Fruit fly (Drosophila melanogaster) whole organism, embryonic: Measurements from ENCODE around the gene CG14054.

Experiments
- BEAF-32 ChIP-seq: fragments of 200-800 bp; sonication (Bioruptor generic); optimal IDR thresholded peaks from 3 replicates; lab custom pipeline; 2017; ENCODE audit warnings: missing biosample characterization, missing genetic modification characterization, mild to moderate bottlenecking, moderate library complexity, missing genetic modification reagents
- CG10209 ChIP-seq: fragments of 200-800 bp; sonication (Bioruptor generic); optimal IDR thresholded peaks from 3 replicates; lab custom pipeline; 2017; ENCODE audit warnings: missing biosample characterization, mild to moderate bottlenecking, missing genetic modification characterization, missing genetic modification reagents
- CG12236 ChIP-seq: fragments of 200-800 bp; sonication (Bioruptor generic); optimal IDR thresholded peaks from 2 replicates; lab custom pipeline; 2016; ENCODE audit warnings: missing biosample characterization, missing genetic modification characterization
- CG13296 ChIP-seq: fragments of 200-800 bp; sonication (Bioruptor generic); optimal IDR thresholded peaks from 3 replicates; lab custom pipeline; 2018; ENCODE audit warnings: missing biosample characterization, mild to moderate bottlenecking, missing genetic modification characterization
- CG16813 ChIP-seq: fragments of 200-800 bp; sonication (Bioruptor generic); IDR thresholded peaks from 3 replicates; pipeline ENCODE4 v1.3.6; 2022; ENCODE audit warnings: missing biosample characterization, missing genetic modification characterization; ENCODE audit not compliant: partially characterized antibody
- CG17359 ChIP-seq: fragments of 200-800 bp; sonication (Bioruptor generic); optimal IDR thresholded peaks from 3 replicates; lab custom pipeline; 2018; ENCODE audit warnings: missing biosample characterization, mild to moderate bottlenecking, missing genetic modification characterization, moderate library complexity
- CG17829 ChIP-seq: fragments of 200-800 bp; optimal IDR thresholded peaks from 2 replicates; lab custom pipeline; 2019; ENCODE audit warnings: missing biosample characterization, mild to moderate bottlenecking, missing genetic modification characterization, moderate library complexity
- CG18619 ChIP-seq: fragments of 200-800 bp; sonication (Bioruptor generic); optimal IDR thresholded peaks from 3 replicates; lab custom pipeline; 2017; ENCODE audit warnings: missing biosample characterization, mild to moderate bottlenecking, missing genetic modification characterization
- CG2116 ChIP-seq: fragments of 200-800 bp; sonication (Bioruptor generic); optimal IDR thresholded peaks from 3 replicates; lab custom pipeline; 2018; ENCODE audit warnings: missing biosample characterization, mild to moderate bottlenecking, missing genetic modification characterization
- CG2875 ChIP-seq: fragments of 200-800 bp; sonication (Bioruptor generic); optimal IDR thresholded peaks from 2 replicates; lab custom pipeline; 2017; ENCODE audit warnings: missing biosample characterization, mild to moderate bottlenecking, missing genetic modification characterization, missing genetic modification reagents
- CG42726 ChIP-seq: fragments of 200-800 bp; sonication (Bioruptor generic); IDR thresholded peaks from 2 replicates; pipeline ENCODE4 v1.3.6; 2022; ENCODE audit warnings: missing biosample characterization, missing genetic modification characterization; ENCODE audit not compliant: partially characterized antibody
- CG4404 ChIP-seq: fragments of 200-800 bp; sonication (Bioruptor generic); IDR thresholded peaks from 2 replicates; pipeline ENCODE4 v1.3.6; 2022; ENCODE audit warnings: missing biosample characterization, missing genetic modification characterization
- CG7357 ChIP-seq: fragments of 200-800 bp; sonication (Bioruptor generic); IDR thresholded peaks from 3 replicates; pipeline ENCODE4 v1.3.6; 2022; ENCODE audit warnings: missing biosample characterization, missing genetic modification characterization
- CG7928 ChIP-seq: fragments of 200-800 bp; sonication (Bioruptor generic); optimal IDR thresholded peaks from 2 replicates; lab custom pipeline; 2017; ENCODE audit warnings: missing biosample characterization, mild to moderate bottlenecking, missing genetic modification characterization
- D ChIP-seq, 2 experiments: fragments of 200-800 bp in 1 of 2; fragments of >200 bp in 1 of 2; sonication (Bioruptor generic) in 1 of 2; optimal IDR thresholded peaks; 2 replicates in 1 of 2; 3 replicates in 1 of 2; lab custom pipeline; 2017; ENCODE audit warnings: mild to moderate bottlenecking in 1 of 2, missing biosample characterization in 1 of 2, missing genetic modification characterization in 1 of 2, missing genetic modification reagents in 1 of 2
- D19A ChIP-seq: fragments of 200-800 bp; optimal IDR thresholded peaks from 3 replicates; lab custom pipeline; 2019; ENCODE audit warnings: missing biosample characterization, mild to moderate bottlenecking, missing genetic modification characterization, moderate library complexity
- HLH54F ChIP-seq: fragments of 200-800 bp; sonication (Bioruptor generic); optimal IDR thresholded peaks from 3 replicates; lab custom pipeline; 2016; ENCODE audit warnings: missing biosample characterization, missing genetic modification characterization
- Hmr ChIP-seq: fragments of 200-800 bp; sonication (Bioruptor generic); optimal IDR thresholded peaks from 3 replicates; lab custom pipeline; 2017; ENCODE audit warnings: mild to moderate bottlenecking, missing biosample characterization, missing genetic modification reagents, missing genetic modification characterization
- Lhr ChIP-seq: fragments of 200-800 bp; sonication (Bioruptor generic); optimal IDR thresholded peaks from 3 replicates; lab custom pipeline; 2017; ENCODE audit warnings: mild to moderate bottlenecking, missing biosample characterization, missing genetic modification reagents, missing genetic modification characterization
- NC2β ChIP-seq: fragments of 200-800 bp; sonication (Bioruptor generic); optimal IDR thresholded peaks from 2 replicates; lab custom pipeline; 2016; ENCODE audit warnings: missing biosample characterization, missing genetic modification characterization
- Neu2 ChIP-seq: fragments of 200-800 bp; sonication (Bioruptor generic); optimal IDR thresholded peaks from 3 replicates; lab custom pipeline; 2016; ENCODE audit warnings: missing biosample characterization, missing genetic modification characterization, borderline replicate concordance
- Nf-YB ChIP-seq: fragments of 200-800 bp; sonication (Bioruptor generic); optimal IDR thresholded peaks from 3 replicates; lab custom pipeline; 2019; ENCODE audit warnings: missing biosample characterization, mild to moderate bottlenecking, missing genetic modification characterization, moderate library complexity
- NfI ChIP-seq: fragments of 200-800 bp; sonication (Bioruptor generic); optimal IDR thresholded peaks from 3 replicates; lab custom pipeline; 2018; ENCODE audit warnings: missing biosample characterization, mild to moderate bottlenecking, missing genetic modification characterization, moderate library complexity
- Oaz ChIP-seq: fragments of 200-800 bp; sonication (Bioruptor generic); IDR thresholded peaks from 2 replicates; pipeline ENCODE4 v1.3.6; 2022; ENCODE audit warnings: missing biosample characterization, missing genetic modification characterization
- Ptx1 ChIP-seq: fragments of 200-800 bp; sonication (Bioruptor generic); IDR thresholded peaks from 2 replicates; pipeline ENCODE4 v1.3.6; 2022; ENCODE audit warnings: missing biosample characterization, missing genetic modification characterization
- Scr ChIP-seq: fragments of 200-800 bp; sonication (Bioruptor generic); IDR thresholded peaks from 2 replicates; pipeline ENCODE4 v1.3.6; 2022; ENCODE audit warnings: missing biosample characterization, missing genetic modification characterization; ENCODE audit not compliant: partially characterized antibody
- Sry-β ChIP-seq: fragments of 200-800 bp; sonication (Bioruptor generic); optimal IDR thresholded peaks from 2 replicates; lab custom pipeline; 2018; ENCODE audit warnings: missing biosample characterization, mild to moderate bottlenecking, missing genetic modification characterization, moderate library complexity
- Usf ChIP-seq: fragments of 200-800 bp; sonication (Bioruptor generic); optimal IDR thresholded peaks from 2 replicates; lab custom pipeline; 2017; ENCODE audit warnings: missing genotype, missing biosample characterization, missing genetic modification characterization
- bowl ChIP-seq: fragments of 200-800 bp; sonication (Bioruptor generic); IDR thresholded peaks from 2 replicates; pipeline ENCODE4 v1.3.6; 2022; ENCODE audit warnings: missing biosample characterization, missing genetic modification characterization
- br ChIP-seq: fragments of >200 bp; optimal IDR thresholded peaks from 2 replicates; lab custom pipeline; 2017
- chif ChIP-seq, 2 experiments: fragments of 200-800 bp; sonication (Bioruptor generic); optimal IDR thresholded peaks; 3 replicates each; lab custom pipeline; 2016; ENCODE audit warnings: missing biosample characterization in 2 of 2, missing genetic modification characterization in 2 of 2
- chinmo ChIP-seq: fragments of 200-800 bp; sonication (Bioruptor generic); IDR thresholded peaks from 4 replicates; pipeline ENCODE4 v1.3.6; 2022; ENCODE audit warnings: missing biosample characterization, missing genetic modification characterization; ENCODE audit not compliant: partially characterized antibody
- dan ChIP-seq: fragments of 200-800 bp; sonication (Bioruptor generic); IDR thresholded peaks from 2 replicates; pipeline ENCODE4 v1.3.6; 2022; ENCODE audit warnings: missing biosample characterization, missing genetic modification characterization
- emc ChIP-seq: fragments of 200-800 bp; sonication (Bioruptor generic); optimal IDR thresholded peaks from 2 replicates; lab custom pipeline; 2016; ENCODE audit warnings: missing biosample characterization, missing genetic modification characterization
- hkb ChIP-seq, 2 experiments: fragments of 200-800 bp in 1 of 2; fragments of >200 bp in 1 of 2; sonication (Bioruptor generic) in 1 of 2; IDR thresholded peaks in 1 of 2; optimal IDR thresholded peaks in 1 of 2; 2 replicates each; pipeline versions ENCODE4 v1.3.6 to Lab custom; 2017 to 2022; ENCODE audit warnings: missing biosample characterization in 1 of 2, missing genetic modification characterization in 1 of 2
- klu ChIP-seq: fragments of 200-800 bp; sonication (Bioruptor generic); IDR thresholded peaks from 2 replicates; pipeline ENCODE4 v1.3.6; 2022; ENCODE audit warnings: missing biosample characterization, missing genetic modification characterization
- lov ChIP-seq, 2 experiments: fragments of 200-800 bp in 1 of 2; fragments of >200 bp in 1 of 2; sonication (Bioruptor generic) in 1 of 2; IDR thresholded peaks in 1 of 2; optimal IDR thresholded peaks in 1 of 2; 2 replicates in 1 of 2; 3 replicates in 1 of 2; pipeline versions ENCODE4 v1.3.6 to Lab custom; 2017 to 2022; ENCODE audit warnings: missing biosample characterization in 1 of 2, missing genetic modification characterization in 1 of 2
- mld ChIP-seq: fragments of 200-800 bp; sonication (Bioruptor generic); IDR thresholded peaks from 3 replicates; pipeline ENCODE4 v1.3.6; 2022; ENCODE audit warnings: missing biosample characterization, missing genetic modification characterization; ENCODE audit not compliant: partially characterized antibody
- otp ChIP-seq: fragments of 200-800 bp; sonication (Bioruptor generic); IDR thresholded peaks from 3 replicates; pipeline ENCODE4, ENCODE4 v1.3.6; 2022; ENCODE audit warnings: missing biosample characterization, missing genetic modification characterization
- pita ChIP-seq: fragments of 200-800 bp; sonication (Bioruptor generic); optimal IDR thresholded peaks from 2 replicates; lab custom pipeline; 2017; ENCODE audit warnings: missing biosample characterization, mild to moderate bottlenecking, missing genetic modification characterization
- repo ChIP-seq: fragments of 200-800 bp; sonication (Bioruptor generic); optimal IDR thresholded peaks from 2 replicates; lab custom pipeline; 2016; ENCODE audit warnings: missing biosample characterization, missing genetic modification characterization
- ro ChIP-seq: fragments of 200-800 bp; sonication (Bioruptor generic); IDR thresholded peaks from 2 replicates; pipeline ENCODE4 v1.3.6; 2022; ENCODE audit warnings: missing biosample characterization, missing genetic modification characterization
- salm ChIP-seq: fragments of 200-800 bp; sonication (Bioruptor generic); optimal IDR thresholded peaks from 2 replicates; lab custom pipeline; 2018; ENCODE audit warnings: missing biosample characterization, mild to moderate bottlenecking, missing genetic modification characterization
- ssp ChIP-seq: fragments of 200-800 bp; sonication (Bioruptor generic); IDR thresholded peaks from 2 replicates; pipeline ENCODE4 v1.3.6; 2022; ENCODE audit warnings: missing biosample characterization, missing genetic modification characterization
- wor ChIP-seq: fragments of 200-800 bp; sonication (Bioruptor generic); IDR thresholded peaks from 2 replicates; pipeline ENCODE4 v1.3.6; 2022; ENCODE audit warnings: missing biosample characterization, missing genetic modification characterization

Gene CG14054

DNA sequence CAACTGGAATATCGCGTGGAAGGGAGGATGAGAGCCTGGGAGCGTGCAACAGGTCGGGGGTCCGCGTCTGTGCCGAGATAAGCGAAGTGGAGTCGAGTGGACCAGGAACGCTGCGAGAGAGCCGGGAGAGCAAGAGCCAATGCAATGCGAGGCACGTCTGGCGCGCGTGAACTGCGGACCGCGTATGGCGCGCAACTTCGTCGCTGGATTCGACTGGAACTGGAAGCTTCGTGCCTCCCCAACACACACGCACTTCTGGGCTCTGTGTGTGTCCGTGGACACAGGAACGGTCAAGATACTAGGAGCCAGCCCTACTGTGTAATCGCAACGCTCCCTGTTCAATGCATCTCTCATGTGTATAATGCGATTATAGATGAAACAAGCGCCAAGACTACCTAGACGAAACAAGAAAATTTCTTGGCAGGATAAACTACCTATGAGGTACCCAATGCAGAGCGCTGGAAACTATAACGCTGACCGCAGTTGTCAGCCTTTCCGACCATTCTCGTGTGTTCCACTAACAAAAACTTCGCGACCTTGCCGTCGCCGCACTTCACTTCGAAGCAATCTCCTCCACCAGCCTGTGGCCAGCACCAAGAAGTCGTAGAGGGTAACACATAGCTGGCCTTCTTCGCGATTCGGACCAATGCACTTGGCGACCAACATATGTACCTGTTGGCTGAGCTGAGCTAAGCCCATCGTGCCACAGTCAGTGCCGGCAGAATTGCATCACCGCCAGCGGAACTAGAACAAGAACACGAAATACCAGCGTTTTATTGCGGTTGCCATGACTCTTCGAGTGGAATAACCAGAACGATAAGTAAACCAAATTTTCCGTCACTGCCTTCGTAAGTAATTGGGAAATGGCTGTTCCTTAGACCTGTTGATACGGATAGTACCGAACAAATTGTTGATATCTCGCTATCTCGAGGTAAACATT, 6.0 kb upstream of the CG14054 start, which contains the start of gene Rtca (continued):
- TF ChIP-seq Scr (GFP tag; lab: Robert Waterston, UW), result no peak
- no peak for TF ChIP-seq mld
- no peak for TF ChIP-seq hkb (optimal IDR thresholded peaks at IDR 0.05; lab: Kevin White, UChicago)
- peak; percentile 79 for TF ChIP-seq hkb (GFP tag; IDR thresholded peaks at IDR 0.05; lab: Robert Waterston, UW)
- peak; percentile 58 for TF ChIP-seq CG17359 (tag; lab: Kevin White, UChicago)
- peak; percentile 47 for TF ChIP-seq repo (GFP tag; lab: Kevin White, UChicago)
- TF ChIP-seq chif (GFP tag; optimal IDR thresholded peaks at IDR 0.05; lab: Kevin White, UChicago), result peak; percentile 33 to 44
- TF ChIP-seq CG16813 (GFP tag; lab: Robert Waterston, UW), result no peak
- TF ChIP-seq CG2875, result peak; percentile 13
- TF ChIP-seq otp (GFP tag; lab: Robert Waterston, UW), result peak; percentile 51; the same call in 1 of the 3 replicates
- peak; percentile 81 for TF ChIP-seq Ptx1 (GFP tag; lab: Robert Waterston, UW)
- TF ChIP-seq bowl (GFP tag; lab: Robert Waterston, UW), result no peak
- TF ChIP-seq CG7928 (GFP tag; lab: Kevin White, UChicago), result peak; percentile 15
- peak; percentile 39; the same call in 1 of the 2 replicates for TF ChIP-seq klu (GFP tag; lab: Robert Waterston, UW)
- TF ChIP-seq HLH54F (GFP tag; lab: Kevin White, UChicago), result peak; percentile 48
- TF ChIP-seq CG18619 (GFP tag; lab: Kevin White, UChicago), result peak; percentile 70
- TF ChIP-seq Usf (GFP tag; lab: Kevin White, UChicago), result peak; percentile 18
- TF ChIP-seq Hmr (GFP tag; lab: Kevin White, UChicago), result peak; percentile 84
- TF ChIP-seq Lhr (GFP tag; lab: Kevin White, UChicago), result no peak
- peak; percentile 44 for TF ChIP-seq CG17829
- TF ChIP-seq CG10209 (GFP tag; lab: Kevin White, UChicago), result peak; percentile 66
- 0 out of 2 replicates have a peak, but pooled peaks have one; percentile 37 for TF ChIP-seq ssp (GFP tag; lab: Robert Waterston, UW)
- TF ChIP-seq emc (GFP tag; lab: Kevin White, UChicago), result peak; percentile 15
- no peak for TF ChIP-seq br (lab: Kevin White, UChicago)
- no peak for TF ChIP-seq CG7357
- 0 out of 2 replicates have a peak, but pooled peaks have one; percentile 8 for TF ChIP-seq CG42726 (GFP tag; lab: Robert Waterston, UW)
- no peak for TF ChIP-seq CG12236
- TF ChIP-seq Neu2, result no peak
- no peak for TF ChIP-seq dan
- TF ChIP-seq CG4404 (GFP tag; lab: Robert Waterston, UW), result peak; percentile 46
- no peak for TF ChIP-seq lov (optimal IDR thresholded peaks at IDR 0.05; lab: Kevin White, UChicago)
- TF ChIP-seq lov (GFP tag; IDR thresholded peaks at IDR 0.05; lab: Robert Waterston, UW), result 0 out of 3 replicates have a peak, but pooled peaks have one; percentile 26
- peak; percentile 77 for TF ChIP-seq NfI
- no peak for TF ChIP-seq pita
- TF ChIP-seq Sry-β (GFP tag; lab: Kevin White, UChicago), result no peak
- peak; percentile 57 for TF ChIP-seq D19A
- peak; percentile 37 for TF ChIP-seq NC2β
- TF ChIP-seq BEAF-32, result no peak
- no peak for TF ChIP-seq CG2116 (GFP tag; lab: Kevin White, UChicago)
- peak; percentile 70 for TF ChIP-seq CG13296 (GFP tag; lab: Kevin White, UChicago)
- TF ChIP-seq Oaz (GFP tag; lab: Robert Waterston, UW), result no peak
- peak; percentile 37; the same call in 1 of the 2 replicates for TF ChIP-seq wor (GFP tag; lab: Robert Waterston, UW)
- no peak for TF ChIP-seq D (optimal IDR thresholded peaks at IDR 0.05; lab: Kevin White, UChicago)
- peak; percentile 60 for TF ChIP-seq D (GFP tag; optimal IDR thresholded peaks at IDR 0.05; lab: Kevin White, UChicago)
- TF ChIP-seq Nf-YB, result peak; percentile 19
- TF ChIP-seq chinmo (GFP tag; lab: Robert Waterston, UW), result 0 out of 4 replicates have a peak, but pooled peaks have one; percentile 43
- TF ChIP-seq salm, result no peak
- 0 out of 2 replicates have a peak, but pooled peaks have one; percentile 11 for TF ChIP-seq ro (GFP tag; lab: Robert Waterston, UW)
